Worm (Caenorhabditis elegans): ENCODE data around the gene F13E9.12.

DNA sequence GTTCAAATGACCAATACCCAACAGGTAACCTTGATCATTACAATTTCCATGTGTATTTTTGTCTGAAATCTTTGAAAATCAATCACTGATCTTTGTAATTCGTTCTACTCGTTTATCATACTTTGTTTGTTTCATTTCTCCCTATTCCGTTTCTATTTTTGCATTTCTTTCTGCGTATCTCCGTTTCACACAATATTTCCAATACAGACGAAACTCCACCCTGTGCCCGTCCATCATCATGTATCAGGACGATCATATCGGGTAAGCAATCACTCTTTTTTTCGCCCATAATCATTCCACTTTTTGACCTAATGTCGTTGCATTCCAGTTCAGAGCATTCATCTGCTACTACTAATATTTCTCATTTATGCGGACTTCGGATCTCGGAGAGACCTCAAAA lies 35.3 kb upstream of the F13E9.12 start, which contains the start of gene pyk-2:
- TF ChIP-seq R02D3.7 (tag; optimal IDR thresholded peaks at IDR 0.05): no peak
- TF ChIP-seq skn-1 (tag; optimal IDR thresholded peaks at IDR 0.05): no peak
- no peak for TF ChIP-seq unc-62 (GFP tag; optimal IDR thresholded peaks at IDR 0.05)
- TF ChIP-seq ama-1 (optimal IDR thresholded peaks at IDR 0.05): no peak
- no peak for TF ChIP-seq elt-3 (tag; optimal IDR thresholded peaks at IDR 0.05)
- TF ChIP-seq snpc-4 (tag; optimal IDR thresholded peaks at IDR 0.05): no peak
- TF ChIP-seq elt-1 (tag; optimal IDR thresholded peaks at IDR 0.05): no peak
- no peak for TF ChIP-seq unc-39 (tag; optimal IDR thresholded peaks at IDR 0.05)
- no peak for TF ChIP-seq nhr-11 (tag; optimal IDR thresholded peaks at IDR 0.05)
- TF ChIP-seq lin-13 (GFP tag; optimal IDR thresholded peaks at IDR 0.05): no peak
- no peak for TF ChIP-seq egl-27 (tag; optimal IDR thresholded peaks at IDR 0.05)
